Worm (Caenorhabditis elegans) whole organism, L1 larva: Measurements from ENCODE around the gene B0507.8.

ENCODE experiments used
- C16A3.4 ChIP-seq: fragments of 150-350 bp; optimal IDR thresholded peaks from 2 replicates; lab custom pipeline; 2014; ENCODE audit warnings: missing biosample characterization, missing genetic modification characterization
- F16B12.6 ChIP-seq: fragments of 150-350 bp; optimal IDR thresholded peaks from 2 replicates; lab custom pipeline; 2014; ENCODE audit warnings: missing biosample characterization, missing genetic modification characterization
- aly-2 ChIP-seq: fragments of 150-350 bp; optimal IDR thresholded peaks from 2 replicates; lab custom pipeline; 2014; ENCODE audit warnings: missing biosample characterization, missing genetic modification characterization
- ceh-63 ChIP-seq: fragments of 200-800 bp; sonication (Bioruptor generic); optimal IDR thresholded peaks from 2 replicates; lab custom pipeline; 2018; ENCODE audit warnings: mild to moderate bottlenecking, missing genetic modification characterization, missing compliant biosample characterization
- ceh-88 ChIP-seq: fragments of 200-800 bp; sonication (Bioruptor generic); IDR thresholded peaks from 2 replicates; pipeline ENCODE4 v1.3.6; 2022; ENCODE audit warnings: missing genetic modification characterization, missing compliant biosample characterization
- dpl-1 ChIP-seq, 3 experiments: fragments of 150-350 bp in 2 of 3; sonication (generic microtip) in 1 of 3; optimal IDR thresholded peaks; 2 replicates each; lab custom pipeline; 2014 to 2017; ENCODE audit warnings: missing biosample characterization in 3 of 3, missing genetic modification characterization in 3 of 3, missing genetic modification reagents in 3 of 3
- efl-1 ChIP-seq, 4 experiments: fragments of 150-350 bp; optimal IDR thresholded peaks in 3 of 4; peaks in 1 of 4; 1 replicate in 1 of 4; 2 replicates in 3 of 4; lab custom pipeline; 2014; ENCODE audit warnings: missing biosample characterization in 2 of 4, missing genetic modification characterization in 2 of 4, missing genetic modification reagents in 2 of 4
- efl-3 ChIP-seq: fragments of 200-800 bp; sonication (Bioruptor generic); optimal IDR thresholded peaks from 2 replicates; lab custom pipeline; 2018; ENCODE audit warnings: mild to moderate bottlenecking, missing genetic modification characterization, missing compliant biosample characterization
- elt-2 ChIP-seq: sonication (generic microtip); optimal IDR thresholded peaks from 2 replicates; lab custom pipeline; 2016; ENCODE audit warnings: missing genetic modification characterization, mild to moderate bottlenecking, inconsistent platforms, missing compliant biosample characterization, missing genetic modification reagents
- fkh-4 ChIP-seq: sonication (generic microtip); optimal IDR thresholded peaks from 2 replicates; lab custom pipeline; 2016; ENCODE audit warnings: missing compliant biosample characterization, missing genetic modification characterization, borderline replicate concordance
- hpl-2 ChIP-seq: fragments of 150-350 bp; optimal IDR thresholded peaks from 2 replicates; lab custom pipeline; 2014; ENCODE audit warnings: missing biosample characterization, missing genetic modification reagents, missing genetic modification characterization
- irx-1 ChIP-seq: sonication (generic microtip); optimal IDR thresholded peaks from 2 replicates; lab custom pipeline; 2016; ENCODE audit warnings: missing genetic modification characterization, missing compliant biosample characterization
- jun-1 ChIP-seq: fragments of 150-350 bp; optimal IDR thresholded peaks from 2 replicates; lab custom pipeline; 2014; ENCODE audit warnings: missing biosample characterization, missing genetic modification reagents, missing genetic modification characterization
- lin-14 ChIP-seq: fragments of 200-800 bp; sonication (Bioruptor generic); optimal IDR thresholded peaks from 2 replicates; lab custom pipeline; 2018; ENCODE audit warnings: mild to moderate bottlenecking, missing genetic modification characterization, moderate library complexity, missing compliant biosample characterization
- lir-3 ChIP-seq: sonication (generic microtip); optimal IDR thresholded peaks from 2 replicates; lab custom pipeline; 2016; ENCODE audit warnings: mild to moderate bottlenecking, missing genetic modification characterization, moderate library complexity, missing compliant biosample characterization; ENCODE audit not compliant: poor library complexity
- mab-9 ChIP-seq: fragments of 200-800 bp; sonication (Bioruptor generic); IDR thresholded peaks from 2 replicates; pipeline ENCODE4 v1.3.6; 2022; ENCODE audit warnings: missing genetic modification reagents, missing genetic modification characterization, missing compliant biosample characterization
- mep-1 ChIP-seq: fragments of 150-350 bp; optimal IDR thresholded peaks from 2 replicates; lab custom pipeline; 2014; ENCODE audit warnings: missing biosample characterization, missing genetic modification characterization
- nhr-11 ChIP-seq: fragments of 150-350 bp; optimal IDR thresholded peaks from 2 replicates; lab custom pipeline; 2014; ENCODE audit warnings: missing biosample characterization, missing genetic modification characterization
- nhr-20 ChIP-seq: sonication (generic microtip); optimal IDR thresholded peaks from 2 replicates; lab custom pipeline; 2016; ENCODE audit warnings: mild to moderate bottlenecking, missing genetic modification characterization, missing compliant biosample characterization
- nhr-237 ChIP-seq: fragments of 150-350 bp; optimal IDR thresholded peaks from 2 replicates; lab custom pipeline; 2014; ENCODE audit warnings: missing biosample characterization, missing genetic modification characterization
- nhr-28 ChIP-seq: fragments of 150-350 bp; optimal IDR thresholded peaks from 2 replicates; lab custom pipeline; 2014; ENCODE audit warnings: missing biosample characterization, missing genetic modification characterization
- nhr-76 ChIP-seq: sonication (generic microtip); optimal IDR thresholded peaks from 2 replicates; lab custom pipeline; 2017; ENCODE audit warnings: missing biosample characterization, missing genetic modification characterization
- pag-3 ChIP-seq: sonication (generic microtip); optimal IDR thresholded peaks from 2 replicates; lab custom pipeline; 2017; ENCODE audit warnings: missing genetic modification characterization, mild to moderate bottlenecking, missing compliant biosample characterization, antibody characterized with exemption, borderline replicate concordance; ENCODE audit not compliant: insufficient read depth
- pqm-1 ChIP-seq: sonication (generic microtip); optimal IDR thresholded peaks from 3 replicates; lab custom pipeline; 2017; ENCODE audit warnings: missing biosample characterization, missing genetic modification characterization
- rnt-1 ChIP-seq: sonication (generic microtip); optimal IDR thresholded peaks from 2 replicates; lab custom pipeline; 2016; ENCODE audit warnings: mild to moderate bottlenecking, missing genetic modification characterization, moderate library complexity, missing compliant biosample characterization
- skn-1 ChIP-seq: fragments of 150-350 bp; optimal IDR thresholded peaks from 2 replicates; lab custom pipeline; 2014; ENCODE audit warnings: missing biosample characterization, missing genetic modification characterization
- snpc-4 ChIP-seq: fragments of 150-350 bp; optimal IDR thresholded peaks from 2 replicates; lab custom pipeline; 2014; ENCODE audit warnings: missing biosample characterization, missing genetic modification characterization
- sox-4 ChIP-seq: sonication (generic microtip); optimal IDR thresholded peaks from 2 replicates; lab custom pipeline; 2016; ENCODE audit warnings: missing genetic modification characterization, missing compliant biosample characterization
- swsn-7 ChIP-seq: sonication (generic microtip); optimal IDR thresholded peaks from 2 replicates; lab custom pipeline; 2016; ENCODE audit warnings: missing genetic modification characterization, missing compliant biosample characterization
- unc-130 ChIP-seq: fragments of 150-350 bp; optimal IDR thresholded peaks from 2 replicates; lab custom pipeline; 2017; ENCODE audit warnings: missing biosample characterization, missing genetic modification characterization, inconsistent platforms
- unc-30 ChIP-seq: sonication (generic microtip); optimal IDR thresholded peaks from 2 replicates; lab custom pipeline; 2017; ENCODE audit warnings: missing biosample characterization, missing genetic modification characterization
- unc-62 ChIP-seq: fragments of 150-350 bp; optimal IDR thresholded peaks from 2 replicates; lab custom pipeline; 2014; ENCODE audit warnings: missing biosample characterization, missing genetic modification reagents, missing genetic modification characterization
- unc-86 ChIP-seq: sonication (generic microtip); optimal IDR thresholded peaks from 2 replicates; lab custom pipeline; 2016; ENCODE audit warnings: missing genetic modification characterization, missing compliant biosample characterization
- vab-15 ChIP-seq: sonication (generic microtip); optimal IDR thresholded peaks from 2 replicates; lab custom pipeline; 2017; ENCODE audit warnings: missing genotype, mild to moderate bottlenecking, missing genetic modification characterization, missing compliant biosample characterization
- xbp-1 ChIP-seq: sonication (generic microtip); optimal IDR thresholded peaks from 2 replicates; lab custom pipeline; 2016; ENCODE audit warnings: missing genetic modification characterization, missing compliant biosample characterization
- zag-1 ChIP-seq: fragments of 150-350 bp; optimal IDR thresholded peaks from 2 replicates; lab custom pipeline; 2014; ENCODE audit warnings: missing biosample characterization, missing genetic modification characterization
- zip-4 ChIP-seq: fragments of 200-800 bp; sonication (Bioruptor generic); optimal IDR thresholded peaks from 2 replicates; lab custom pipeline; 2018; ENCODE audit warnings: mild to moderate bottlenecking, missing genetic modification characterization, moderate library complexity, missing compliant biosample characterization

The B0507.8 gene

ce11 chrV:8796889-8797288, 34.1 kb upstream of the B0507.8 start (continued):
- no peak for TF ChIP-seq zag-1 (tag; lab: Kevin White, UChicago)

DNA sequence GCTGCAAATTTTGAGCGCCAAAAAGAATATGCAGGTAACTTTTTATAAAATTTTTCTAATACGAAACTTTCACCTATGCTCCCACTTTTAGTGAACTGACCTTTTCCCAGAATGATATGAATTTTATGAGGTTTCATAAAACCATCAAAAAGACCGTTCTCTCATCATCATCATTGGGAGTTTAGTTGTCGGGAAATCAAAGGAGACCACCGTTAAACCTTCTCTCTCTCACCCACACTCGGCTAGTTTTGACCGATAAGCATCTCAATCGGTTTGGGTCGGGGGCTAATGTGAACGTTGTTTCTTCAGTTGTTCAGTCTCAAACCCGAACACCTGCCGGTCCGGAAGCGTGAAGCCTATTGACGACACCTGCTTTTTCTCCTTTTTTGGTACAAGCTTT, 33.5 kb upstream of the B0507.8 start:
- no peak for TF ChIP-seq F16B12.6 (tag; lab: Kevin White, UChicago)
- TF ChIP-seq efl-1 (optimal IDR thresholded peaks at IDR 0.05; lab: Kevin White, UChicago), result no peak
- TF ChIP-seq efl-1 (GFP tag; optimal IDR thresholded peaks at IDR 0.05 in 1 of 2; lab: Kevin White, UChicago), result peak in 1 of 2 experiments; percentile 75

DNA sequence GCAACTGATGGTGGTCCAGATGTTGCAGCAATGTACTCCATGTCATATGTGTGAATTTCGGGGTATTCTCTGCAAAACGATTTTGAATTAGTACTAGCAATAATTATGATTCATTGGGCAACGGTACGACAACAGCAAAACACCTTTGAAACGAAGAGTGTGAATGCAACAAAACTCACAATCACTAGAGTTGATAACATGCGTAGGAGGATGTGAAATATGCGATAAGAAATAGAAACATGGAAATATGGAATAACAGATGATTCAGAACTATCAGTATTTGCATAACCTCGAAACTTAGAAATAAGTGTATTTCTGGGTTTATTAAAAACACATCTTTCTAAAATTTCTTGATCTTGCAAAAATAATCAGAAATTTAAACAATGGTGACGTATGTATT, 32.7 kb upstream of the B0507.8 start:
- TF ChIP-seq nhr-28 (tag; lab: Kevin White, UChicago) (no peak), pqm-1 (tag; lab: Kevin White, UChicago) (peak; percentile 12), nhr-237 (no peak), elt-2 (tag; lab: Kevin White, UChicago) (peak; percentile 55), efl-1 (optimal IDR thresholded peaks at IDR 0.05; lab: Kevin White, UChicago) (no peak), efl-1 (GFP tag; optimal IDR thresholded peaks at IDR 0.05 in 1 of 2; lab: Kevin White, UChicago) (peak in 1 of 2 experiments; percentile 3), dpl-1 (GFP tag; optimal IDR thresholded peaks at IDR 0.05; lab: Kevin White, UChicago) (no peak), xbp-1 (no peak), irx-1 (no peak), unc-62 (GFP tag; lab: Kevin White, UChicago) (no peak), jun-1 (tag; lab: Kevin White, UChicago) (no peak), mab-9 (no peak), efl-3 (GFP tag; lab: Kevin White, UChicago) (no peak), vab-15 (tag; lab: Kevin White, UChicago) (no peak), sox-4 (tag; lab: Kevin White, UChicago) (no peak), swsn-7 (tag; lab: Kevin White, UChicago) (no peak), unc-86 (tag; lab: Kevin White, UChicago) (no peak), lin-14 (GFP tag; lab: Kevin White, UChicago) (peak; percentile 1), unc-130 (tag; lab: Kevin White, UChicago) (no peak), fkh-4 (tag; lab: Kevin White, UChicago) (no peak), snpc-4 (tag; lab: Kevin White, UChicago) (no peak), zag-1 (tag; lab: Kevin White, UChicago) (no peak)

DNA sequence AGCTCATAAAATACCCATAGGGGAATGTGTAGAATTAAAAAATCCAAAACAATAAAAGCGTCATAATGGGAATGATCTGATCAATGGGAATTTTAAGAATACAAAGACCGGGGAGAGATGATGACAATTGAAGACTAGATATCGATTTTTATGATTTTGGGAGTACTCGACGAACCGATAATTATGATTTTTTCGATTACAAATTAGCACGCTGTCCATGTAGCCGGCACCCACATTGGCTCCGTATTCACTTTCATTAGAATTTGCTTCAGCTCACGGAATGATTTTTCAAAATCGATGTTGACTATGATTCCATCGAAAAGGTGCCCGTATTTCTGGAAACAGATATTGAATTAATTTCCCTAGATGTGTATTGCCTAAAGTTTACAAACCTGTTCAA, 30.1 kb upstream of the B0507.8 start:
- TF ChIP-seq C16A3.4 (tag; lab: Kevin White, UChicago) (no peak), nhr-237 (no peak), unc-30 (tag; lab: Kevin White, UChicago) (no peak), zip-4 (GFP tag; lab: Kevin White, UChicago) (no peak), aly-2 (no peak), nhr-76 (tag; lab: Kevin White, UChicago) (no peak), snpc-4 (tag; lab: Kevin White, UChicago) (no peak), hpl-2 (GFP tag; lab: Kevin White, UChicago) (no peak), nhr-11 (tag; lab: Kevin White, UChicago) (no peak), nhr-28 (tag; lab: Kevin White, UChicago) (no peak), rnt-1 (tag; lab: Kevin White, UChicago) (no peak), F16B12.6 (tag; lab: Kevin White, UChicago) (no peak), efl-1 (optimal IDR thresholded peaks at IDR 0.05; lab: Kevin White, UChicago) (no peak), efl-1 (GFP tag; optimal IDR thresholded peaks at IDR 0.05 in 1 of 2; lab: Kevin White, UChicago) (no peak), mep-1 (tag; lab: Kevin White, UChicago) (no peak), skn-1 (tag; lab: Kevin White, UChicago) (no peak), lir-3 (no peak), ceh-63 (GFP tag; lab: Kevin White, UChicago) (no peak), pag-3 (no peak), nhr-20 (tag; lab: Kevin White, UChicago) (no peak), ceh-88 (GFP tag; lab: Robert Waterston, UW) (no peak)
